Worm (Caenorhabditis elegans) whole organism, early embryonic: Measurements from ENCODE around the gene cpr-8.
A peak's percentile ranks its signal among the peaks of the same experiment; 100 is the strongest.

ENCODE experiments used
- B0310.2 ChIP-seq: sonication (generic microtip); optimal IDR thresholded peaks from 2 replicates; lab custom pipeline; 2016; ENCODE audit warnings: mild to moderate bottlenecking, missing genetic modification characterization, missing compliant biosample characterization
- F13C5.2 ChIP-seq: sonication (generic microtip); optimal IDR thresholded peaks from 2 replicates; lab custom pipeline; 2017; ENCODE audit warnings: mild to moderate bottlenecking, missing genetic modification characterization, inconsistent platforms, missing compliant biosample characterization
- aly-1 ChIP-seq: sonication (generic microtip); optimal IDR thresholded peaks from 2 replicates; lab custom pipeline; 2016; ENCODE audit warnings: missing genetic modification characterization, missing compliant biosample characterization
- ama-1 ChIP-seq: fragments of 150-350 bp; optimal IDR thresholded peaks from 2 replicates; lab custom pipeline; 2014
- ceh-13 ChIP-seq: fragments of 200-800 bp; sonication (Bioruptor generic); optimal IDR thresholded peaks from 2 replicates; lab custom pipeline; 2018; ENCODE audit warnings: mild to moderate bottlenecking, missing genetic modification characterization, missing compliant biosample characterization
- ceh-36 ChIP-seq: sonication (generic microtip); optimal IDR thresholded peaks from 2 replicates; lab custom pipeline; 2016; ENCODE audit warnings: missing genetic modification characterization, inconsistent platforms, missing compliant biosample characterization
- ets-7 ChIP-seq: sonication (generic microtip); optimal IDR thresholded peaks from 2 replicates; lab custom pipeline; 2016; ENCODE audit warnings: missing genotype, missing genetic modification characterization, missing compliant biosample characterization
- flt-1 ChIP-seq: fragments of 200-800 bp; sonication (Bioruptor generic); IDR thresholded peaks from 2 replicates; pipeline ENCODE4 v1.3.6; 2022; ENCODE audit warnings: missing genetic modification characterization, missing compliant biosample characterization
- hmbx-1 ChIP-seq: sonication (generic microtip); optimal IDR thresholded peaks from 2 replicates; lab custom pipeline; 2016; ENCODE audit warnings: mild to moderate bottlenecking, missing genetic modification characterization, missing compliant biosample characterization
- hmg-4 ChIP-seq: fragments of 200-800 bp; sonication (Bioruptor generic); optimal IDR thresholded peaks from 2 replicates; lab custom pipeline; 2018; ENCODE audit warnings: mild to moderate bottlenecking, missing genetic modification characterization, missing compliant biosample characterization
- hnd-1 ChIP-seq: sonication (generic microtip); optimal IDR thresholded peaks from 2 replicates; lab custom pipeline; 2016; ENCODE audit warnings: missing genetic modification characterization, missing compliant biosample characterization
- pes-1 ChIP-seq: fragments of 200-800 bp; sonication (Bioruptor generic); IDR thresholded peaks from 2 replicates; pipeline ENCODE4 v1.3.6; 2022; ENCODE audit warnings: missing genetic modification reagents, missing genetic modification characterization, missing compliant biosample characterization
- scrt-1 ChIP-seq: fragments of 200-800 bp; sonication (Bioruptor generic); IDR thresholded peaks from 2 replicates; pipeline ENCODE4 v1.3.6; 2022; ENCODE audit warnings: missing genetic modification characterization, missing compliant biosample characterization
- sea-1 ChIP-seq: fragments of 200-800 bp; sonication (Bioruptor generic); conservative IDR thresholded peaks from 2 replicates; pipeline ENCODE4 v1.3.6; 2022; ENCODE audit warnings: missing genetic modification characterization, missing compliant biosample characterization
- tbx-11 ChIP-seq: fragments of 200-800 bp; sonication (Bioruptor generic); IDR thresholded peaks from 2 replicates; pipeline ENCODE4 v1.3.6; 2022; ENCODE audit warnings: missing genetic modification characterization, missing compliant biosample characterization
- tbx-37 ChIP-seq: fragments of 200-800 bp; sonication (Bioruptor generic); conservative IDR thresholded peaks from 2 replicates; pipeline ENCODE4 v1.3.6; 2022; ENCODE audit warnings: missing genetic modification reagents, missing genetic modification characterization, missing compliant biosample characterization
- tra-4 ChIP-seq: sonication (generic microtip); optimal IDR thresholded peaks from 2 replicates; lab custom pipeline; 2017; ENCODE audit warnings: missing genetic modification characterization, missing compliant biosample characterization

Gene cpr-8

ce11 chrV:1134302-1134701 is at the start of gene cpr-8:
Gene cpr-8 (plus strand): TSS chrV:1134602.
- no peak for TF ChIP-seq tbx-37 (GFP tag; lab: Robert Waterston, UW)

- TF ChIP-seq hmg-4 = no peak
- TF ChIP-seq hmbx-1 (tag; lab: Kevin White, UChicago) = no peak
- TF ChIP-seq ama-1 (lab: Kevin White, UChicago) = no peak
- TF ChIP-seq scrt-1 (GFP tag; lab: Robert Waterston, UW) = no peak
These were observed 46.4 kb upstream of the cpr-8 start, which contains the start of gene clec-203 for ce11 chrV:1087983-1088382. Gene clec-203 (plus strand): TSS chrV:1088283.

ce11 chrV:1092359-1092758 is 42.0 kb upstream of the cpr-8 start, which contains the start of gene Y50D4B.4:
Gene Y50D4B.4 (plus strand): TSS chrV:1092659.
- TF ChIP-seq ceh-13 (GFP tag; lab: Kevin White, UChicago) = no peak
- TF ChIP-seq pes-1 = no peak
- no peak for TF ChIP-seq ets-7 (tag; lab: Kevin White, UChicago)
- TF ChIP-seq flt-1 (GFP tag; lab: Robert Waterston, UW) = no peak
- TF ChIP-seq tbx-37 (GFP tag; lab: Robert Waterston, UW) = no peak
- no peak for TF ChIP-seq scrt-1 (GFP tag; lab: Robert Waterston, UW)
- TF ChIP-seq ama-1 (lab: Kevin White, UChicago) = no peak
- TF ChIP-seq aly-1 = no peak
- no peak for TF ChIP-seq hmg-4
- no peak for TF ChIP-seq F13C5.2 (tag; lab: Kevin White, UChicago)

ce11 chrV:1100280-1100679 is 34.1 kb upstream of the cpr-8 start, which contains the start of gene Y50D4B.2:
Gene Y50D4B.2 (plus strand): TSS chrV:1100580.
- no peak for TF ChIP-seq hmg-4
- TF ChIP-seq F13C5.2 (tag; lab: Kevin White, UChicago) = no peak
- no peak for TF ChIP-seq tra-4 (tag; lab: Kevin White, UChicago)
- TF ChIP-seq hmbx-1 (tag; lab: Kevin White, UChicago) = no peak
- no peak for TF ChIP-seq sea-1
- TF ChIP-seq scrt-1 (GFP tag; lab: Robert Waterston, UW) = no peak
- TF ChIP-seq pes-1 = no peak
- no peak for TF ChIP-seq B0310.2 (tag; lab: Kevin White, UChicago)
- no peak for TF ChIP-seq tbx-37 (GFP tag; lab: Robert Waterston, UW)
- no peak for TF ChIP-seq tbx-11 (GFP tag; lab: Robert Waterston, UW)

- TF ChIP-seq ama-1 (lab: Kevin White, UChicago) (no peak), scrt-1 (GFP tag; lab: Robert Waterston, UW) (no peak), hmbx-1 (tag; lab: Kevin White, UChicago) (no peak), pes-1 (no peak), ets-7 (tag; lab: Kevin White, UChicago) (no peak), aly-1 (no peak), F13C5.2 (tag; lab: Kevin White, UChicago) (no peak), sea-1 (no peak), tbx-11 (GFP tag; lab: Robert Waterston, UW) (no peak), tra-4 (tag; lab: Kevin White, UChicago) (no peak)
These were observed 31.8 kb upstream of the cpr-8 start for ce11 chrV:1102569-1102968.

- TF ChIP-seq ets-7 (tag; lab: Kevin White, UChicago) = no peak
- TF ChIP-seq scrt-1 (GFP tag; lab: Robert Waterston, UW) = no peak
- TF ChIP-seq ceh-13 (GFP tag; lab: Kevin White, UChicago) = no peak
- no peak for TF ChIP-seq B0310.2 (tag; lab: Kevin White, UChicago)
- TF ChIP-seq tbx-11 (GFP tag; lab: Robert Waterston, UW) = no peak
- no peak for TF ChIP-seq pes-1
- TF ChIP-seq ceh-36 (tag; lab: Kevin White, UChicago) = peak; percentile 69
- no peak for TF ChIP-seq tbx-37 (GFP tag; lab: Robert Waterston, UW)
These were observed 22.2 kb upstream of the cpr-8 start for ce11 chrV:1112180-1112579.

- TF ChIP-seq sea-1 = no peak
- TF ChIP-seq tbx-37 (GFP tag; lab: Robert Waterston, UW) = no peak
- no peak for TF ChIP-seq B0310.2 (tag; lab: Kevin White, UChicago)
- no peak for TF ChIP-seq tra-4 (tag; lab: Kevin White, UChicago)
- no peak for TF ChIP-seq pes-1
- TF ChIP-seq flt-1 (GFP tag; lab: Robert Waterston, UW) = no peak
- TF ChIP-seq hmg-4 = no peak
- no peak for TF ChIP-seq scrt-1 (GFP tag; lab: Robert Waterston, UW)
- no peak for TF ChIP-seq ama-1 (lab: Kevin White, UChicago)
- no peak for TF ChIP-seq hmbx-1 (tag; lab: Kevin White, UChicago)
These were observed 21.7 kb upstream of the cpr-8 start, which contains the start of gene Y50D4B.1 for ce11 chrV:1112658-1113057. Gene Y50D4B.1 (plus strand): TSS chrV:1112958.

- TF ChIP-seq tra-4 (tag; lab: Kevin White, UChicago) = no peak
- no peak for TF ChIP-seq sea-1
- TF ChIP-seq tbx-11 (GFP tag; lab: Robert Waterston, UW) = no peak
- no peak for TF ChIP-seq scrt-1 (GFP tag; lab: Robert Waterston, UW)
- TF ChIP-seq ets-7 (tag; lab: Kevin White, UChicago) = no peak
- TF ChIP-seq tbx-37 (GFP tag; lab: Robert Waterston, UW) = no peak
- no peak for TF ChIP-seq flt-1 (GFP tag; lab: Robert Waterston, UW)
- no peak for TF ChIP-seq ama-1 (lab: Kevin White, UChicago)
- no peak for TF ChIP-seq hnd-1
- TF ChIP-seq ceh-13 (GFP tag; lab: Kevin White, UChicago) = no peak
- TF ChIP-seq aly-1 = no peak
- no peak for TF ChIP-seq F13C5.2 (tag; lab: Kevin White, UChicago)
- TF ChIP-seq hmbx-1 (tag; lab: Kevin White, UChicago) = no peak
- TF ChIP-seq ceh-36 (tag; lab: Kevin White, UChicago) = no peak
- no peak for TF ChIP-seq hmg-4
- TF ChIP-seq B0310.2 (tag; lab: Kevin White, UChicago) = no peak
- no peak for TF ChIP-seq pes-1
These were observed 14.3 kb upstream of the cpr-8 start for ce11 chrV:1120101-1120500.
